Worm (Caenorhabditis elegans) whole organism, L4/young adult: Measurements from ENCODE around the gene sre-49.

Experiments
- W03F9.2 ChIP-seq: fragments of 150-350 bp; optimal IDR thresholded peaks from 2 replicates; lab custom pipeline; 2014; ENCODE audit warnings: missing biosample characterization, missing genetic modification characterization
- him-1 ChIP-seq: sonication (generic microtip); optimal IDR thresholded peaks from 2 replicates; lab custom pipeline; 2016; ENCODE audit warnings: missing genotype, missing genetic modification reagents, missing genetic modification characterization, missing compliant biosample characterization

ce11 chrII:12302354-12302753 is 16.3 kb upstream of the sre-49 start, which contains the start of gene C50E10.1:
- TF ChIP-seq him-1 (tag; lab: Kevin White, UChicago) = no peak
- no peak for TF ChIP-seq W03F9.2
